Worm (Caenorhabditis elegans) whole organism, L1 larva: ENCODE measurements around the gene dgk-2.

Experiments
- C16A3.4 ChIP-seq: fragments of 150-350 bp; optimal IDR thresholded peaks from 2 replicates; lab custom pipeline; 2014; ENCODE audit warnings: missing biosample characterization, missing genetic modification characterization
- C34B4.2 ChIP-seq: sonication (generic microtip); optimal IDR thresholded peaks from 2 replicates; lab custom pipeline; 2017; ENCODE audit warnings: mild to moderate bottlenecking, missing genetic modification characterization, missing compliant biosample characterization
- F16B12.6 ChIP-seq: fragments of 150-350 bp; optimal IDR thresholded peaks from 2 replicates; lab custom pipeline; 2014; ENCODE audit warnings: missing biosample characterization, missing genetic modification characterization
- aha-1 ChIP-seq: fragments of 150-350 bp; optimal IDR thresholded peaks from 2 replicates; lab custom pipeline; 2014; ENCODE audit warnings: missing biosample characterization, missing genetic modification characterization
- ama-1 ChIP-seq: fragments of 150-350 bp; optimal IDR thresholded peaks from 2 replicates; lab custom pipeline; 2014
- blmp-1 ChIP-seq: fragments of 150-350 bp; optimal IDR thresholded peaks from 2 replicates; lab custom pipeline; 2014; ENCODE audit warnings: missing biosample characterization, missing genetic modification characterization
- ceh-63 ChIP-seq: fragments of 200-800 bp; sonication (Bioruptor generic); optimal IDR thresholded peaks from 2 replicates; lab custom pipeline; 2018; ENCODE audit warnings: mild to moderate bottlenecking, missing genetic modification characterization, missing compliant biosample characterization
- ceh-90 ChIP-seq: sonication (generic microtip); optimal IDR thresholded peaks from 2 replicates; lab custom pipeline; 2016; ENCODE audit warnings: missing genetic modification characterization, missing compliant biosample characterization
- dsc-1 ChIP-seq: sonication (generic microtip); optimal IDR thresholded peaks from 2 replicates; lab custom pipeline; 2016; ENCODE audit warnings: mild to moderate bottlenecking, missing genetic modification characterization, missing compliant biosample characterization
- efl-1 ChIP-seq, 4 experiments: fragments of 150-350 bp; optimal IDR thresholded peaks in 3 of 4; peaks in 1 of 4; 1 replicate in 1 of 4; 2 replicates in 3 of 4; lab custom pipeline; 2014; ENCODE audit warnings: missing biosample characterization in 2 of 4, missing genetic modification characterization in 2 of 4, missing genetic modification reagents in 2 of 4
- efl-3 ChIP-seq: fragments of 200-800 bp; sonication (Bioruptor generic); optimal IDR thresholded peaks from 2 replicates; lab custom pipeline; 2018; ENCODE audit warnings: mild to moderate bottlenecking, missing genetic modification characterization, missing compliant biosample characterization
- elt-3 ChIP-seq, 6 experiments: fragments of 150-350 bp in 1 of 6; sonication (generic microtip); optimal IDR thresholded peaks; 2 replicates each; lab custom pipeline; 2017 to 2018; ENCODE audit warnings: missing biosample characterization in 6 of 6, missing genetic modification characterization in 6 of 6, inconsistent platforms in 1 of 6
- fkh-10 ChIP-seq: sonication (generic microtip); optimal IDR thresholded peaks from 2 replicates; lab custom pipeline; 2017; ENCODE audit warnings: missing biosample characterization, missing genetic modification reagents, missing genetic modification characterization
- grh-1 ChIP-seq: fragments of 200-800 bp; sonication (Bioruptor generic); IDR thresholded peaks from 2 replicates; pipeline ENCODE4 v1.3.6; 2022; ENCODE audit warnings: missing genetic modification reagents, missing genetic modification characterization, missing compliant biosample characterization
- hpl-2 ChIP-seq: fragments of 150-350 bp; optimal IDR thresholded peaks from 2 replicates; lab custom pipeline; 2014; ENCODE audit warnings: missing biosample characterization, missing genetic modification reagents, missing genetic modification characterization
- irx-1 ChIP-seq: sonication (generic microtip); optimal IDR thresholded peaks from 2 replicates; lab custom pipeline; 2016; ENCODE audit warnings: missing genetic modification characterization, missing compliant biosample characterization
- lin-14 ChIP-seq: fragments of 200-800 bp; sonication (Bioruptor generic); optimal IDR thresholded peaks from 2 replicates; lab custom pipeline; 2018; ENCODE audit warnings: mild to moderate bottlenecking, missing genetic modification characterization, moderate library complexity, missing compliant biosample characterization
- lin-15B ChIP-seq: fragments of 150-350 bp; sonication (generic microtip); optimal IDR thresholded peaks from 3 replicates; lab custom pipeline; 2014; ENCODE audit warnings: missing biosample characterization, missing genetic modification characterization
- lin-35 ChIP-seq, 2 experiments: fragments of 150-350 bp; optimal IDR thresholded peaks; 2 replicates each; lab custom pipeline; 2014; ENCODE audit warnings: missing biosample characterization in 2 of 2, missing genetic modification characterization in 2 of 2, missing genetic modification reagents in 2 of 2
- lir-3 ChIP-seq: sonication (generic microtip); optimal IDR thresholded peaks from 2 replicates; lab custom pipeline; 2016; ENCODE audit warnings: mild to moderate bottlenecking, missing genetic modification characterization, moderate library complexity, missing compliant biosample characterization; ENCODE audit not compliant: poor library complexity
- mdl-1 ChIP-seq, 2 experiments: fragments of 150-350 bp; optimal IDR thresholded peaks; 2 replicates each; lab custom pipeline; 2014 to 2017; ENCODE audit warnings: missing biosample characterization in 2 of 2, missing genetic modification characterization in 2 of 2, inconsistent platforms in 1 of 2
- mep-1 ChIP-seq: fragments of 150-350 bp; optimal IDR thresholded peaks from 2 replicates; lab custom pipeline; 2014; ENCODE audit warnings: missing biosample characterization, missing genetic modification characterization
- nhr-11 ChIP-seq: fragments of 150-350 bp; optimal IDR thresholded peaks from 2 replicates; lab custom pipeline; 2014; ENCODE audit warnings: missing biosample characterization, missing genetic modification characterization
- nhr-12 ChIP-seq: sonication (generic microtip); optimal IDR thresholded peaks from 2 replicates; lab custom pipeline; 2017; ENCODE audit warnings: missing biosample characterization, missing genetic modification characterization
- nhr-19 ChIP-seq: fragments of 200-800 bp; sonication (Bioruptor generic); conservative IDR thresholded peaks from 2 replicates; pipeline ENCODE4 v1.3.6; 2022; ENCODE audit warnings: missing genetic modification characterization, missing compliant biosample characterization
- nhr-20 ChIP-seq: sonication (generic microtip); optimal IDR thresholded peaks from 2 replicates; lab custom pipeline; 2016; ENCODE audit warnings: mild to moderate bottlenecking, missing genetic modification characterization, missing compliant biosample characterization
- nhr-237 ChIP-seq: fragments of 150-350 bp; optimal IDR thresholded peaks from 2 replicates; lab custom pipeline; 2014; ENCODE audit warnings: missing biosample characterization, missing genetic modification characterization
- nhr-28 ChIP-seq: fragments of 150-350 bp; optimal IDR thresholded peaks from 2 replicates; lab custom pipeline; 2014; ENCODE audit warnings: missing biosample characterization, missing genetic modification characterization
- nhr-47 ChIP-seq: sonication (generic microtip); optimal IDR thresholded peaks from 2 replicates; lab custom pipeline; 2016; ENCODE audit warnings: mild to moderate bottlenecking, missing genetic modification characterization, moderate library complexity, missing compliant biosample characterization
- nhr-71 ChIP-seq: sonication (generic microtip); optimal IDR thresholded peaks from 2 replicates; lab custom pipeline; 2016; ENCODE audit warnings: mild to moderate bottlenecking, missing genetic modification characterization, moderate library complexity, missing compliant biosample characterization
- nhr-76 ChIP-seq: sonication (generic microtip); optimal IDR thresholded peaks from 2 replicates; lab custom pipeline; 2017; ENCODE audit warnings: missing biosample characterization, missing genetic modification characterization
- nhr-77 ChIP-seq: fragments of 150-350 bp; optimal IDR thresholded peaks from 2 replicates; lab custom pipeline; 2014; ENCODE audit warnings: missing biosample characterization, missing genetic modification characterization
- nhr-85 ChIP-seq: sonication (generic microtip); peaks from one replicate; lab custom pipeline; 2016; ENCODE audit warnings: missing genetic modification characterization, inconsistent platforms, missing compliant biosample characterization
- nhr-90 ChIP-seq: sonication (generic microtip); optimal IDR thresholded peaks from 2 replicates; lab custom pipeline; 2016; ENCODE audit warnings: mild to moderate bottlenecking, missing genetic modification characterization, missing compliant biosample characterization; ENCODE audit not compliant: poor library complexity
- pag-3 ChIP-seq: sonication (generic microtip); optimal IDR thresholded peaks from 2 replicates; lab custom pipeline; 2017; ENCODE audit warnings: missing genetic modification characterization, mild to moderate bottlenecking, missing compliant biosample characterization, antibody characterized with exemption, borderline replicate concordance; ENCODE audit not compliant: insufficient read depth
- pax-3 ChIP-seq: fragments of 200-800 bp; sonication (Bioruptor generic); optimal IDR thresholded peaks from 2 replicates; lab custom pipeline; 2018; ENCODE audit warnings: mild to moderate bottlenecking, missing genetic modification characterization, moderate library complexity, missing compliant biosample characterization
- rnt-1 ChIP-seq: sonication (generic microtip); optimal IDR thresholded peaks from 2 replicates; lab custom pipeline; 2016; ENCODE audit warnings: mild to moderate bottlenecking, missing genetic modification characterization, moderate library complexity, missing compliant biosample characterization
- skn-1 ChIP-seq: fragments of 150-350 bp; optimal IDR thresholded peaks from 2 replicates; lab custom pipeline; 2014; ENCODE audit warnings: missing biosample characterization, missing genetic modification characterization
- snu-23 ChIP-seq: sonication (generic microtip); optimal IDR thresholded peaks from 2 replicates; lab custom pipeline; 2016; ENCODE audit warnings: missing genetic modification characterization, missing compliant biosample characterization
- unc-30 ChIP-seq: sonication (generic microtip); optimal IDR thresholded peaks from 2 replicates; lab custom pipeline; 2017; ENCODE audit warnings: missing biosample characterization, missing genetic modification characterization
- xbp-1 ChIP-seq: sonication (generic microtip); optimal IDR thresholded peaks from 2 replicates; lab custom pipeline; 2016; ENCODE audit warnings: missing genetic modification characterization, missing compliant biosample characterization

Gene dgk-2

ce11 chrX:4550987-4551386, 46.8 kb upstream of the dgk-2 start (continued):
- TF ChIP-seq nhr-90 (tag; lab: Kevin White, UChicago), result peak; percentile 44
- TF ChIP-seq nhr-77 (tag; lab: Kevin White, UChicago), result no peak
- TF ChIP-seq, all 84 proteins: peak for 18

ce11 chrX:4549853-4550596, 45.8 kb upstream of the dgk-2 start, which contains the start of gene C07A12.18:
Gene C07A12.18 (minus strand): TSS chrX:4549903.
- peak in 1 of 6 experiments; percentile 28 for TF ChIP-seq elt-3 (tag; optimal IDR thresholded peaks at IDR 0.05; lab: Kevin White, UChicago)
- peak; percentile 85 for TF ChIP-seq nhr-85
- TF ChIP-seq rnt-1 (tag; lab: Kevin White, UChicago), result no peak
- TF ChIP-seq lin-14 (GFP tag; lab: Kevin White, UChicago), result peak; percentile 68
- TF ChIP-seq xbp-1 (tag; lab: Kevin White, UChicago), result peak; percentile 15
- TF ChIP-seq blmp-1, result peak; percentile 41
- no peak for TF ChIP-seq C16A3.4
- TF ChIP-seq pag-3 (tag; lab: Kevin White, UChicago), result no peak
- no peak for TF ChIP-seq nhr-28 (tag; lab: Kevin White, UChicago)
- peak; percentile 17 for TF ChIP-seq snu-23
- peak; percentile 67 for TF ChIP-seq grh-1 (GFP tag; lab: Robert Waterston, UW)
- TF ChIP-seq skn-1 (tag; lab: Kevin White, UChicago), result peak; percentile 7
- TF ChIP-seq F16B12.6, result no peak
- no peak for TF ChIP-seq nhr-47
- TF ChIP-seq lir-3 (tag; lab: Kevin White, UChicago), result no peak
- no peak for TF ChIP-seq efl-1 (optimal IDR thresholded peaks at IDR 0.05; lab: Kevin White, UChicago)
- peak in 1 of 2 experiments; percentile 88 for TF ChIP-seq efl-1 (GFP tag; optimal IDR thresholded peaks at IDR 0.05 in 1 of 2; lab: Kevin White, UChicago)
- TF ChIP-seq mdl-1 (tag; optimal IDR thresholded peaks at IDR 0.05; lab: Kevin White, UChicago), result peak in 1 of 2 experiments; percentile 26
- peak; percentile 23 for TF ChIP-seq nhr-71 (tag; lab: Kevin White, UChicago)
- no peak for TF ChIP-seq nhr-11
- TF ChIP-seq ama-1 (lab: Kevin White, UChicago), result no peak
- TF ChIP-seq lin-15B (tag; lab: Kevin White, UChicago), result no peak
- TF ChIP-seq nhr-20 (tag; lab: Kevin White, UChicago), result peak; percentile 27
- peak; percentile 21 for TF ChIP-seq mep-1 (tag; lab: Kevin White, UChicago)
- TF ChIP-seq pax-3, result no peak
- TF ChIP-seq dsc-1 (tag; lab: Kevin White, UChicago), result no peak
- no peak for TF ChIP-seq fkh-10 (GFP tag; lab: Kevin White, UChicago)
- peak in 1 of 2 experiments; percentile 23 for TF ChIP-seq lin-35 (GFP tag; optimal IDR thresholded peaks at IDR 0.05; lab: Kevin White, UChicago)

ce11 chrX:4548929-4549328, 44.7 kb upstream of the dgk-2 start:
- TF ChIP-seq ceh-90 (tag; lab: Kevin White, UChicago) (no peak), irx-1 (tag; lab: Kevin White, UChicago) (no peak), hpl-2 (GFP tag; lab: Kevin White, UChicago) (no peak), aha-1 (tag; lab: Kevin White, UChicago) (no peak), unc-30 (tag; lab: Kevin White, UChicago) (no peak), nhr-76 (tag; lab: Kevin White, UChicago) (no peak), nhr-12 (tag; lab: Kevin White, UChicago) (no peak), ceh-63 (GFP tag; lab: Kevin White, UChicago) (no peak), nhr-19 (no peak), nhr-237 (no peak), C34B4.2 (no peak), ama-1 (lab: Kevin White, UChicago) (no peak), efl-3 (GFP tag; lab: Kevin White, UChicago) (no peak), mep-1 (tag; lab: Kevin White, UChicago) (no peak)
